Comparison of ENCODE assay signal across 2 worm cellular contexts in the genomic region with DNA sequence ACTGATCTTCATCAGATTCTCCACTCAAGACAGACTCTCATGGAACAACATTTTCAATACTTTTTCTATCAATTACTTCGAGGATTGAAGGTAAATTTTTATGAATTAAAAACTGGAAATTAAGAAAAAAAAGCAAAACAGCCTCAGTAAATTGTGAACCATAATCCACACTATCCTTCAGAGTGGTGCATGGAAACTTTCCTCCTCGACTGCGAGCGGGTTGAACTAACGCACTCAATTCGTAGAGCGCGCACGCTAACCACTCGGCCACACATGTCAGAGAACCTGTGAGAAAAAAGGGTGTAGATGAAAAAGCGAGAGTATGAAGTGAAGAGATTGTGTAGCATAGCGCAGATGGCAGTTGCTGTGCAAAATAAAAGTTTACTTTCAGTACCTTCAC.
TF ChIP-seq lines count a peak whose summit lies in the region.

No protein-coding gene starts in this region.

TF ChIP-seq in whole organism, L1 larva, 84 proteins besides CTCF, POLR2A, EP300 and RAD21 (continued from another document):
- TF ChIP-seq ama-1 (optimal IDR thresholded peaks at IDR 0.05; lab: Kevin White, UChicago) (peak; percentile 60), lin-39 (tag; optimal IDR thresholded peaks at IDR 0.05; lab: Kevin White, UChicago) (no peak), fkh-4 (tag; optimal IDR thresholded peaks at IDR 0.05; lab: Kevin White, UChicago; ENCODE audit: borderline replicate concordance) (no peak), C16A3.4 (tag; optimal IDR thresholded peaks at IDR 0.05; lab: Kevin White, UChicago) (peak; percentile 86), hpl-2 (GFP tag; optimal IDR thresholded peaks at IDR 0.05; lab: Kevin White, UChicago) (no peak), rnt-1 (tag; optimal IDR thresholded peaks at IDR 0.05; lab: Kevin White, UChicago) (peak; percentile 70), ceh-90 (tag; optimal IDR thresholded peaks at IDR 0.05; lab: Kevin White, UChicago) (no peak), blmp-1 (tag; optimal IDR thresholded peaks at IDR 0.05; lab: Kevin White, UChicago) (peak; percentile 29), dpl-1 (GFP tag; optimal IDR thresholded peaks at IDR 0.05; lab: Kevin White, UChicago) (peak in 2 of 3 experiments; percentile 57 to 68), snu-23 (GFP tag; optimal IDR thresholded peaks at IDR 0.05; lab: Kevin White, UChicago) (peak; percentile 76), ceh-88 (GFP tag; IDR thresholded peaks at IDR 0.05; lab: Robert Waterston, UW) (peak; percentile 30; the same call in 1 of the 2 replicates), nhr-47 (tag; optimal IDR thresholded peaks at IDR 0.05; lab: Kevin White, UChicago) (peak; percentile 81), lin-35 (GFP tag; optimal IDR thresholded peaks at IDR 0.05; lab: Kevin White, UChicago) (peak; percentile 60 to 82), efl-3 (GFP tag; optimal IDR thresholded peaks at IDR 0.05; lab: Kevin White, UChicago) (peak; percentile 3), mab-9 (GFP tag; IDR thresholded peaks at IDR 0.05; lab: Robert Waterston, UW) (0 out of 2 replicates have a peak, but pooled peaks have one; percentile 38), mef-2 (tag; optimal IDR thresholded peaks at IDR 0.05; lab: Kevin White, UChicago) (no peak), swsn-7 (tag; optimal IDR thresholded peaks at IDR 0.05; lab: Kevin White, UChicago) (peak; percentile 63), skn-1 (tag; optimal IDR thresholded peaks at IDR 0.05; lab: Kevin White, UChicago) (peak; percentile 84), tbx-2 (tag; optimal IDR thresholded peaks at IDR 0.05; lab: Kevin White, UChicago) (peak; percentile 55), mdl-1 (tag; optimal IDR thresholded peaks at IDR 0.05; lab: Kevin White, UChicago) (peak in 1 of 2 experiments; percentile 66), lin-15B (tag; optimal IDR thresholded peaks at IDR 0.05; lab: Kevin White, UChicago) (no peak), ces-1 (GFP tag; optimal IDR thresholded peaks at IDR 0.05; lab: Kevin White, UChicago) (no peak), ets-5 (GFP tag; IDR thresholded peaks at IDR 0.05; lab: Robert Waterston, UW) (no peak), alr-1 (tag; optimal IDR thresholded peaks at IDR 0.05; lab: Kevin White, UChicago; ENCODE audit: borderline replicate concordance) (no peak), zag-1 (tag; optimal IDR thresholded peaks at IDR 0.05; lab: Kevin White, UChicago) (no peak)

TF ChIP-seq in whole organism, young adult, 124 proteins besides CTCF, POLR2A, EP300 and RAD21 (continued from another document):
- peak; percentile 70 for TF ChIP-seq let-526 (GFP tag; IDR thresholded peaks at IDR 0.05; lab: Robert Waterston, UW)
- TF ChIP-seq hlh-12 (tag; optimal IDR thresholded peaks at IDR 0.05; lab: Kevin White, UChicago), result peak; percentile 78
- peak; percentile 52 for TF ChIP-seq attf-3 (GFP tag; conservative IDR thresholded peaks at IDR 0.05; lab: Robert Waterston, UW)
- TF ChIP-seq die-1 (tag; optimal IDR thresholded peaks at IDR 0.05; lab: Kevin White, UChicago), result peak; percentile 95
- no peak for TF ChIP-seq ztf-28 (GFP tag; IDR thresholded peaks at IDR 0.05; lab: Robert Waterston, UW)
- peak; percentile 78 for TF ChIP-seq lin-40 (tag; optimal IDR thresholded peaks at IDR 0.05; lab: Kevin White, UChicago)
- peak; percentile 94 for TF ChIP-seq ZK185.1 (tag; optimal IDR thresholded peaks at IDR 0.05; lab: Kevin White, UChicago; ENCODE audit: poor library complexity, severe bottlenecking)
- peak; percentile 54 for TF ChIP-seq F22D6.2 (tag; optimal IDR thresholded peaks at IDR 0.05; lab: Kevin White, UChicago)
- peak; percentile 63 for TF ChIP-seq atf-7 (tag; optimal IDR thresholded peaks at IDR 0.05; lab: Kevin White, UChicago)
- TF ChIP-seq ama-1 (optimal IDR thresholded peaks at IDR 0.05; lab: Kevin White, UChicago), result no peak
- peak; percentile 90 to 94 for TF ChIP-seq ama-1 (GFP tag; optimal IDR thresholded peaks at IDR 0.05; lab: Kevin White, UChicago)
- TF ChIP-seq hlh-26 (GFP tag; conservative IDR thresholded peaks at IDR 0.05; lab: Robert Waterston, UW), result 0 out of 2 replicates have a peak, but pooled peaks have one; percentile 20
- TF ChIP-seq akir-1 (GFP tag; optimal IDR thresholded peaks at IDR 0.05; lab: Kevin White, UChicago), result peak; percentile 83
- TF ChIP-seq Y79H2A.3 (GFP tag; conservative IDR thresholded peaks at IDR 0.05; lab: Robert Waterston, UW), result peak; percentile 67; the same call in 1 of the 2 replicates
- TF ChIP-seq hmg-20 (GFP tag; IDR thresholded peaks at IDR 0.05; lab: Robert Waterston, UW), result peak; percentile 64
- no peak for TF ChIP-seq ceh-91 (GFP tag; IDR thresholded peaks at IDR 0.05; lab: Robert Waterston, UW)
- TF ChIP-seq F52B5.7 (tag; optimal IDR thresholded peaks at IDR 0.05; lab: Kevin White, UChicago), result peak; percentile 82
- TF ChIP-seq efl-1 (GFP tag; optimal IDR thresholded peaks at IDR 0.05; lab: Kevin White, UChicago), result no peak
- TF ChIP-seq tbp1 (GFP tag; optimal IDR thresholded peaks at IDR 0.05; lab: Kevin White, UChicago), result peak; percentile 98
- TF ChIP-seq zfh-2 (GFP tag; conservative IDR thresholded peaks at IDR 0.05; lab: Robert Waterston, UW), result no peak
- peak; percentile 90 for TF ChIP-seq egl-44 (GFP tag; IDR thresholded peaks at IDR 0.05; lab: Robert Waterston, UW)
- TF ChIP-seq B0035.1 (tag; optimal IDR thresholded peaks at IDR 0.05; lab: Kevin White, UChicago), result peak; percentile 27
TF ChIP-seq in whole organism, young adult: peak in this region for 101.
